Worm (Caenorhabditis elegans): ENCODE measurements around the gene hum-10.

ce11 chrX:4809189-4809588, 27.1 kb upstream of the hum-10 start:
- TF ChIP-seq mep-1 (tag; optimal IDR thresholded peaks at IDR 0.05) (no peak), dmd-9 (GFP tag; IDR thresholded peaks at IDR 0.05) (no peak), php-3 (GFP tag; IDR thresholded peaks at IDR 0.05) (no peak), lin-13 (GFP tag; optimal IDR thresholded peaks at IDR 0.05) (no peak), aly-2 (tag; optimal IDR thresholded peaks at IDR 0.05) (no peak), nhr-77 (tag; optimal IDR thresholded peaks at IDR 0.05) (no peak), nhr-10 (tag; optimal IDR thresholded peaks at IDR 0.05) (no peak), hmg-1.1 (GFP tag; IDR thresholded peaks at IDR 0.05) (no peak), hlh-30 (tag; optimal IDR thresholded peaks at IDR 0.05; ENCODE audit: insufficient read depth) (no peak), F26F4.8 (GFP tag; conservative IDR thresholded peaks at IDR 0.05) (no peak), lin-39 (tag; optimal IDR thresholded peaks at IDR 0.05) (no peak), nhr-6 (tag; optimal IDR thresholded peaks at IDR 0.05) (no peak), dmd-6 (GFP tag; IDR thresholded peaks at IDR 0.05) (no peak), ZK337.2 (GFP tag; IDR thresholded peaks at IDR 0.05) (no peak)

Data from whole organism, L4 larva.